Worm (Caenorhabditis elegans) whole organism, late embryonic: ENCODE measurements around the gene F01D5.6.

Experiments used
- ceh-6 ChIP-seq: fragments of 200-800 bp; sonication (Bioruptor generic); optimal IDR thresholded peaks from 2 replicates; lab custom pipeline; 2018; ENCODE audit warnings: mild to moderate bottlenecking, missing genetic modification characterization, missing compliant biosample characterization
- hlh-6 ChIP-seq: sonication (generic microtip); optimal IDR thresholded peaks from 2 replicates; lab custom pipeline; 2016; ENCODE audit warnings: missing genotype, missing genetic modification characterization, missing compliant biosample characterization
- lin-11 ChIP-seq: fragments of 200-800 bp; sonication (Bioruptor generic); optimal IDR thresholded peaks from 2 replicates; lab custom pipeline; 2018; ENCODE audit warnings: mild to moderate bottlenecking, missing genetic modification characterization, missing compliant biosample characterization
- npax-4 ChIP-seq: sonication (generic microtip); optimal IDR thresholded peaks from 2 replicates; lab custom pipeline; 2016; ENCODE audit warnings: missing genetic modification characterization, missing compliant biosample characterization
- odd-2 ChIP-seq: sonication (generic microtip); optimal IDR thresholded peaks from 2 replicates; lab custom pipeline; 2017; ENCODE audit warnings: antibody characterized with exemption, mild to moderate bottlenecking, missing genetic modification characterization, missing compliant biosample characterization
- pha-4 ChIP-seq: fragments of 150-350 bp; optimal IDR thresholded peaks from 2 replicates; lab custom pipeline; 2018; ENCODE audit warnings: missing biosample characterization, missing genetic modification reagents, missing genetic modification characterization
- pros-1 ChIP-seq: fragments of 150-350 bp; optimal IDR thresholded peaks from 2 replicates; lab custom pipeline; 2014; ENCODE audit warnings: missing biosample characterization, missing genetic modification reagents, missing genetic modification characterization
- tbx-2 ChIP-seq: sonication (generic microtip); optimal IDR thresholded peaks from 2 replicates; lab custom pipeline; 2016; ENCODE audit warnings: missing genetic modification characterization, missing compliant biosample characterization
- ztf-16 ChIP-seq: sonication (generic microtip); optimal IDR thresholded peaks from 2 replicates; lab custom pipeline; 2017; ENCODE audit warnings: missing genetic modification characterization, missing compliant biosample characterization

DNA sequence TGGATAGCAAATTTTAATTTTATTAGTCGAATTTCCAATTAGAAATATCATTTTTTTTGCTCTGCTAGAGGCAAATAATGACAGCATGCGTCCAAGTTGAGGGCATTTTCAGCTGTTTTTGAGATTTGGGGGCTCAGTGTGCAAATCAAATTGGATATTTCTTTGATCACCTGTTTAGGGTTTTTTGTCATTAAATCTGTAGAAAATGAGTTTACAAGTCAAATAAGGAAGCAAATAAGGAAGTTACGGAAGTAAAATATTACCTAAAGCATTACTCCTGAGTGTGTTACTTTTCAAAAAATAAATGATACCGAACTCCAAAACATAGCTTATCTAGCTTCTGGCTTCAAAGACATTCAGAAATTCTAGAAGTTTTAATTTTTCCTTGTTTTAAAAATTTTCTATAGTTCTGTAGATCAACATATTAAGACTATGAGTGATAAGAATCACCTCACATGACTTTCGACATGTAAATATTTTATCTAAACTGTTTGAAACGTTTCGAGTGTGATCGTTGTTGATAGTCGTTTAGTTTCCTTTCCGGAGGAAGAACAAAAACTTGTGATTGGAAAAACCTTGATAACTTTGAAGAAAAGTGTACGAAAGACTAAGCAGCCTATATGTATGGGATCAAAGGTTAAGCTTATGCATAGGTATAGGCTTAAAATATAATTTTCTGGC lies 26.3 kb upstream of the F01D5.6 start, which contains the start of gene sre-48:
- TF ChIP-seq lin-11 (tag; lab: Kevin White, UChicago) (no peak), npax-4 (tag; lab: Kevin White, UChicago) (no peak), tbx-2 (no peak), pha-4 (no peak), ztf-16 (no peak), odd-2 (tag; lab: Kevin White, UChicago) (no peak), pros-1 (tag; lab: Kevin White, UChicago) (no peak), hlh-6 (tag; lab: Kevin White, UChicago) (no peak), ceh-6 (GFP tag; lab: Kevin White, UChicago) (no peak)
